Worm (Caenorhabditis elegans) whole organism, young adult: ENCODE data around the gene T11G6.5.

Source experiments
- B0019.2 ChIP-seq: fragments of 200-800 bp; sonication (Bioruptor generic); conservative IDR thresholded peaks from 2 replicates; pipeline ENCODE4 v1.3.6; 2022; ENCODE audit warnings: missing genetic modification reagents, missing genetic modification characterization, missing compliant biosample characterization
- F23B12.7 ChIP-seq: sonication (generic microtip); optimal IDR thresholded peaks from 2 replicates; lab custom pipeline; 2017; ENCODE audit warnings: missing genetic modification characterization, mild to moderate bottlenecking, missing compliant biosample characterization, antibody characterized with exemption, moderate library complexity; ENCODE audit not compliant: insufficient read depth
- F37B4.10 ChIP-seq: fragments of 200-800 bp; sonication (Bioruptor generic); IDR thresholded peaks from 2 replicates; pipeline ENCODE4 v1.3.6; 2022; ENCODE audit warnings: missing genetic modification characterization, missing compliant biosample characterization
- T26A5.8 ChIP-seq: sonication (generic microtip); optimal IDR thresholded peaks from 2 replicates; lab custom pipeline; 2016; ENCODE audit warnings: missing genetic modification characterization, missing compliant biosample characterization
- Y53F4B.3 ChIP-seq: fragments of 200-800 bp; sonication (Bioruptor generic); IDR thresholded peaks from 2 replicates; pipeline ENCODE4 v1.3.6; 2022; ENCODE audit warnings: missing genetic modification reagents, missing genetic modification characterization, missing compliant biosample characterization
- Y53G8AR.9 ChIP-seq: fragments of 200-800 bp; sonication (Bioruptor generic); conservative IDR thresholded peaks from 2 replicates; pipeline ENCODE4 v1.3.6; 2022; ENCODE audit warnings: missing genetic modification reagents, missing genetic modification characterization, missing compliant biosample characterization
- Y56A3A.18 ChIP-seq: fragments of 200-800 bp; sonication (Bioruptor generic); IDR thresholded peaks from 2 replicates; pipeline ENCODE4 v1.3.6; 2022; ENCODE audit warnings: missing genetic modification reagents, missing genetic modification characterization, missing compliant biosample characterization
- Y79H2A.3 ChIP-seq: fragments of 200-800 bp; sonication (Bioruptor generic); conservative IDR thresholded peaks from 2 replicates; pipeline ENCODE4 v1.3.6; 2022; ENCODE audit warnings: missing genetic modification reagents, missing genetic modification characterization, missing compliant biosample characterization
- atf-7 ChIP-seq: sonication (generic microtip); optimal IDR thresholded peaks from 2 replicates; lab custom pipeline; 2017; ENCODE audit warnings: mild to moderate bottlenecking, missing genetic modification characterization, missing compliant biosample characterization
- attf-3 ChIP-seq: fragments of 200-800 bp; sonication (Bioruptor generic); conservative IDR thresholded peaks from 2 replicates; pipeline ENCODE4 v1.3.6; 2022; ENCODE audit warnings: missing genetic modification reagents, missing genetic modification characterization, missing compliant biosample characterization
- attf-5 ChIP-seq: fragments of 200-800 bp; sonication (Bioruptor generic); optimal IDR thresholded peaks from 2 replicates; lab custom pipeline; 2018; ENCODE audit warnings: mild to moderate bottlenecking, missing genetic modification characterization, missing compliant biosample characterization
- attf-6 ChIP-seq: fragments of 200-800 bp; sonication (Bioruptor generic); IDR thresholded peaks from 2 replicates; pipeline ENCODE4 v1.3.6; 2022; ENCODE audit warnings: missing genetic modification reagents, missing genetic modification characterization, missing compliant biosample characterization
- bed-1 ChIP-seq: fragments of 200-800 bp; sonication (Bioruptor generic); IDR thresholded peaks from 2 replicates; pipeline ENCODE4 v1.3.6; 2022; ENCODE audit warnings: missing genetic modification reagents, missing genetic modification characterization, missing compliant biosample characterization
- cebp-1 ChIP-seq, 2 experiments: fragments of 200-800 bp in 1 of 2; sonication (Bioruptor generic) in 1 of 2; sonication (generic microtip) in 1 of 2; IDR thresholded peaks in 1 of 2; optimal IDR thresholded peaks in 1 of 2; 2 replicates each; pipeline versions ENCODE4 v1.3.6 to Lab custom; 2017 to 2022; ENCODE audit warnings: missing compliant biosample characterization in 2 of 2, missing genetic modification characterization in 2 of 2, mild to moderate bottlenecking in 1 of 2, missing genetic modification reagents in 1 of 2, moderate library complexity in 1 of 2
- ceh-58 ChIP-seq: fragments of 200-800 bp; sonication (Bioruptor generic); IDR thresholded peaks from 2 replicates; pipeline ENCODE4 v1.3.6; 2022; ENCODE audit warnings: missing genetic modification characterization, missing compliant biosample characterization
- ceh-79 ChIP-seq: sonication (generic microtip); optimal IDR thresholded peaks from 2 replicates; lab custom pipeline; 2017; ENCODE audit warnings: mild to moderate bottlenecking, missing genetic modification characterization, missing compliant biosample characterization
- chd-7 ChIP-seq: sonication (generic microtip); optimal IDR thresholded peaks from 2 replicates; lab custom pipeline; 2016; ENCODE audit warnings: mild to moderate bottlenecking, missing genetic modification characterization, moderate library complexity, missing compliant biosample characterization
- die-1 ChIP-seq: sonication (generic microtip); optimal IDR thresholded peaks from 2 replicates; lab custom pipeline; 2016; ENCODE audit warnings: missing genotype, mild to moderate bottlenecking, missing genetic modification characterization, missing compliant biosample characterization
- egrh-3 ChIP-seq: fragments of 200-800 bp; sonication (Bioruptor generic); IDR thresholded peaks from 2 replicates; pipeline ENCODE4 v1.3.6; 2022; ENCODE audit warnings: missing genetic modification reagents, missing genetic modification characterization, missing compliant biosample characterization
- hmg-20 ChIP-seq: fragments of 200-800 bp; sonication (Bioruptor generic); IDR thresholded peaks from 2 replicates; pipeline ENCODE4 v1.3.6; 2022; ENCODE audit warnings: missing genetic modification reagents, missing genetic modification characterization, missing compliant biosample characterization
- let-607 ChIP-seq, 2 experiments: fragments of 200-800 bp in 1 of 2; sonication (Bioruptor generic) in 1 of 2; sonication (generic microtip) in 1 of 2; optimal IDR thresholded peaks; 2 replicates each; lab custom pipeline; 2016 to 2018; ENCODE audit warnings: mild to moderate bottlenecking in 2 of 2, missing compliant biosample characterization in 2 of 2, missing genetic modification characterization in 2 of 2, moderate library complexity in 2 of 2, missing genotype in 1 of 2
- lin-35 ChIP-seq, 3 experiments: fragments of 150-350 bp in 2 of 3; sonication (generic microtip) in 1 of 3; optimal IDR thresholded peaks; 2 replicates each; lab custom pipeline; 2014 to 2018; ENCODE audit warnings: missing biosample characterization in 3 of 3, missing genetic modification characterization in 3 of 3, missing genetic modification reagents in 3 of 3
- lir-1 ChIP-seq: fragments of 200-800 bp; sonication (Bioruptor generic); conservative IDR thresholded peaks from 2 replicates; pipeline ENCODE4 v1.3.6; 2022; ENCODE audit warnings: missing genetic modification reagents, missing genetic modification characterization, missing compliant biosample characterization
- madf-10 ChIP-seq: sonication (generic microtip); optimal IDR thresholded peaks from 2 replicates; lab custom pipeline; 2016; ENCODE audit warnings: mild to moderate bottlenecking, missing genetic modification characterization, missing compliant biosample characterization
- madf-3 ChIP-seq: fragments of 200-800 bp; sonication (Bioruptor generic); IDR thresholded peaks from 2 replicates; pipeline ENCODE4 v1.3.6; 2022; ENCODE audit warnings: missing genetic modification reagents, missing genetic modification characterization, missing compliant biosample characterization
- madf-6 ChIP-seq: fragments of 200-800 bp; sonication (Bioruptor generic); IDR thresholded peaks from 2 replicates; pipeline ENCODE4 v1.3.6; 2022; ENCODE audit warnings: missing genetic modification reagents, missing genetic modification characterization, missing compliant biosample characterization
- mcd-1 ChIP-seq: fragments of 200-800 bp; sonication (Bioruptor generic); IDR thresholded peaks from 2 replicates; pipeline ENCODE4 v1.3.6; 2022; ENCODE audit warnings: missing genetic modification reagents, missing genetic modification characterization, missing compliant biosample characterization
- nhr-27 ChIP-seq: fragments of 200-800 bp; sonication (Bioruptor generic); optimal IDR thresholded peaks from 2 replicates; lab custom pipeline; 2018; ENCODE audit warnings: mild to moderate bottlenecking, missing genetic modification characterization, moderate library complexity, missing compliant biosample characterization
- nhr-80 ChIP-seq: sonication (generic microtip); optimal IDR thresholded peaks from 2 replicates; lab custom pipeline; 2016; ENCODE audit warnings: missing genetic modification characterization, missing compliant biosample characterization
- pbrm-1 ChIP-seq: fragments of 200-800 bp; sonication (Bioruptor generic); IDR thresholded peaks from 2 replicates; pipeline ENCODE4 v1.3.6; 2022; ENCODE audit warnings: missing genetic modification reagents, missing genetic modification characterization, missing compliant biosample characterization
- pha-4 ChIP-seq: fragments of 150-350 bp; sonication (generic microtip); optimal IDR thresholded peaks from 2 replicates; lab custom pipeline; 2014; ENCODE audit warnings: missing biosample characterization, missing genetic modification reagents, missing genetic modification characterization
- rec-8 ChIP-seq, 2 experiments: sonication (generic microtip); optimal IDR thresholded peaks; 2 replicates each; lab custom pipeline; 2016; ENCODE audit warnings: mild to moderate bottlenecking in 2 of 2, missing genetic modification characterization in 2 of 2, missing genetic modification reagents in 2 of 2, missing genotype in 2 of 2, missing biosample characterization in 1 of 2, missing compliant biosample characterization in 1 of 2, moderate library complexity in 1 of 2
- snpc-4 ChIP-seq, 5 experiments: fragments of 150-350 bp in 1 of 5; sonication (generic microtip) in 4 of 5; optimal IDR thresholded peaks; 2 replicates each; lab custom pipeline; 2014 to 2018; ENCODE audit warnings: missing genetic modification characterization in 5 of 5, missing biosample characterization in 3 of 5, antibody characterized with exemption in 2 of 5, mild to moderate bottlenecking in 2 of 5, missing compliant biosample characterization in 2 of 5, missing genotype in 2 of 5, moderate library complexity in 2 of 5, missing genetic modification reagents in 1 of 5
- somi-1 ChIP-seq: fragments of 200-800 bp; sonication (Bioruptor generic); optimal IDR thresholded peaks from 2 replicates; lab custom pipeline; 2018; ENCODE audit warnings: mild to moderate bottlenecking, missing genetic modification characterization, missing compliant biosample characterization
- unc-62 ChIP-seq: fragments of 150-350 bp; optimal IDR thresholded peaks from 2 replicates; lab custom pipeline; 2014; ENCODE audit warnings: missing biosample characterization, missing genetic modification reagents, missing genetic modification characterization
- zfh-2 ChIP-seq: fragments of 200-800 bp; sonication (Bioruptor generic); conservative IDR thresholded peaks from 2 replicates; pipeline ENCODE4 v1.3.6; 2022; ENCODE audit warnings: missing genetic modification reagents, missing genetic modification characterization, missing compliant biosample characterization
- ztf-3 ChIP-seq: fragments of 200-800 bp; sonication (Bioruptor generic); optimal IDR thresholded peaks from 2 replicates; lab custom pipeline; 2018; ENCODE audit warnings: mild to moderate bottlenecking, missing genetic modification characterization, missing compliant biosample characterization

Gene T11G6.5

ce11 chrIV:10821672-10822304, 20.8 kb downstream of the T11G6.5 start (continued):
- TF ChIP-seq lin-35 (GFP tag; optimal IDR thresholded peaks at IDR 0.05; lab: Kevin White, UChicago), result peak in 1 of 3 experiments; percentile 52
- TF ChIP-seq B0019.2 (GFP tag; lab: Robert Waterston, UW), result 0 out of 2 replicates have a peak, but pooled peaks have one; percentile 34
- TF ChIP-seq ceh-58 (GFP tag; lab: Robert Waterston, UW), result no peak
- peak; percentile 56; the same call in 1 of the 2 replicates for TF ChIP-seq lir-1 (GFP tag; lab: Robert Waterston, UW)
- no peak for TF ChIP-seq madf-3 (GFP tag; lab: Robert Waterston, UW)
- TF ChIP-seq attf-6, result no peak
- peak; percentile 93 for TF ChIP-seq zfh-2 (GFP tag; lab: Robert Waterston, UW)
- no peak for TF ChIP-seq bed-1 (GFP tag; lab: Robert Waterston, UW)
- TF ChIP-seq unc-62 (GFP tag; lab: Kevin White, UChicago), result peak; percentile 52
- no peak for TF ChIP-seq ztf-3 (GFP tag; lab: Kevin White, UChicago)
- 0 out of 2 replicates have a peak, but pooled peaks have one; percentile 40 for TF ChIP-seq Y56A3A.18
- peak; percentile 19 for TF ChIP-seq snpc-4 (GFP tag; optimal IDR thresholded peaks at IDR 0.05; lab: Kevin White, UChicago)
- TF ChIP-seq snpc-4 (tag; optimal IDR thresholded peaks at IDR 0.05; lab: Kevin White, UChicago), result peak in 3 of 4 experiments; percentile 38 to 47 (median 42)
- TF ChIP-seq somi-1 (GFP tag; lab: Kevin White, UChicago), result peak; percentile 60
- TF ChIP-seq ceh-79 (tag; lab: Kevin White, UChicago), result no peak
- 0 out of 2 replicates have a peak, but pooled peaks have one; percentile 48 for TF ChIP-seq mcd-1
- TF ChIP-seq nhr-27 (tag; lab: Kevin White, UChicago), result no peak
- TF ChIP-seq F23B12.7 (tag; lab: Kevin White, UChicago), result peak; percentile 28
- no peak for TF ChIP-seq pha-4 (tag; lab: Kevin White, UChicago)
- no peak for TF ChIP-seq Y79H2A.3
- TF ChIP-seq F37B4.10, result no peak
- peak; percentile 38 for TF ChIP-seq madf-10 (tag; lab: Kevin White, UChicago)
- no peak for TF ChIP-seq hmg-20 (GFP tag; lab: Robert Waterston, UW)
- TF ChIP-seq madf-6 (GFP tag; lab: Robert Waterston, UW), result no peak
- TF ChIP-seq let-607 (tag; optimal IDR thresholded peaks at IDR 0.05; lab: Kevin White, UChicago), result no peak
- TF ChIP-seq cebp-1 (GFP tag; IDR thresholded peaks at IDR 0.05; lab: Robert Waterston, UW), result peak; percentile 45
- peak; percentile 73 for TF ChIP-seq cebp-1 (tag; optimal IDR thresholded peaks at IDR 0.05; lab: Kevin White, UChicago)
- no peak for TF ChIP-seq attf-3
- peak; percentile 87 for TF ChIP-seq nhr-80
- TF ChIP-seq T26A5.8, result no peak
- 0 out of 2 replicates have a peak, but pooled peaks have one; percentile 27 for TF ChIP-seq Y53G8AR.9
- TF ChIP-seq pbrm-1 (GFP tag; lab: Robert Waterston, UW), result peak; percentile 56
- TF ChIP-seq attf-5 (GFP tag; lab: Kevin White, UChicago), result peak; percentile 78
- no peak for TF ChIP-seq atf-7 (tag; lab: Kevin White, UChicago)
- peak; percentile 67 for TF ChIP-seq die-1 (tag; lab: Kevin White, UChicago)
- peak; percentile 65 for TF ChIP-seq egrh-3
- TF ChIP-seq chd-7, result peak; percentile 70
- no peak for TF ChIP-seq Y53F4B.3 (GFP tag; lab: Robert Waterston, UW)
- no peak for TF ChIP-seq rec-8 (tag; optimal IDR thresholded peaks at IDR 0.05; lab: Kevin White, UChicago)
